Worm (Caenorhabditis elegans): ENCODE results near the gene mutd-1.

mutd-1 gene

ce11 chrIV:7167983-7168760 lies 34.3 kb upstream of the mutd-1 start, which contains the start of gene skr-16 (continued):
- TF ChIP-seq lin-38 (GFP tag; IDR thresholded peaks at IDR 0.05) (no peak), aha-1 (tag) (peak; percentile 29), mdl-1 (tag; optimal IDR thresholded peaks at IDR 0.05) (peak in 1 of 2 experiments; percentile 54), arid-1 (GFP tag; conservative IDR thresholded peaks at IDR 0.05) (no peak), rbr-2 (tag; optimal IDR thresholded peaks at IDR 0.05) (no peak), hlh-11 (tag; optimal IDR thresholded peaks at IDR 0.05) (no peak), daf-12 (tag; optimal IDR thresholded peaks at IDR 0.05) (no peak), mxl-3 (GFP tag; optimal IDR thresholded peaks at IDR 0.05) (no peak), dpl-1 (GFP tag; optimal IDR thresholded peaks at IDR 0.05) (peak; percentile 48), ces-1 (GFP tag; optimal IDR thresholded peaks at IDR 0.05) (no peak), unc-62 (GFP tag; optimal IDR thresholded peaks at IDR 0.05 in 1 of 2) (peak in 1 of 2 experiments; percentile 23), unc-62 (tag; optimal IDR thresholded peaks at IDR 0.05) (no peak), nhr-102 (tag; optimal IDR thresholded peaks at IDR 0.05) (no peak), nhr-237 (tag; optimal IDR thresholded peaks at IDR 0.05) (no peak), F10B5.3 (tag; optimal IDR thresholded peaks at IDR 0.05) (no peak), dve-1 (tag; optimal IDR thresholded peaks at IDR 0.05; ENCODE audit: insufficient read depth) (peak; percentile 45), ceh-82 (tag; optimal IDR thresholded peaks at IDR 0.05) (no peak), tag-97 (GFP tag; IDR thresholded peaks at IDR 0.05) (no peak)

ce11 chrIV:7166553-7166952 lies 32.7 kb upstream of the mutd-1 start, which contains the start of gene C42D4.18:
C42D4.18 (plus strand) TSS chrIV:7166783.
- TF ChIP-seq pqm-1 (tag; optimal IDR thresholded peaks at IDR 0.05), result no peak
- TF ChIP-seq hif-1 (tag; optimal IDR thresholded peaks at IDR 0.05), result no peak
- peak; percentile 28; the same call in 1 of the 2 replicates for TF ChIP-seq hmg-1.1 (GFP tag; IDR thresholded peaks at IDR 0.05)
- TF ChIP-seq mdl-1 (tag; optimal IDR thresholded peaks at IDR 0.05), result peak in 1 of 2 experiments; percentile 65
- no peak for TF ChIP-seq daf-12 (tag; optimal IDR thresholded peaks at IDR 0.05)
- no peak for TF ChIP-seq F44E2.7 (GFP tag; IDR thresholded peaks at IDR 0.05)
- TF ChIP-seq mxl-3 (GFP tag; optimal IDR thresholded peaks at IDR 0.05), result peak; percentile 5
- peak; percentile 29; the same call in 1 of the 2 replicates for TF ChIP-seq mxl-2 (GFP tag; conservative IDR thresholded peaks at IDR 0.05)
- peak; percentile 86 for TF ChIP-seq hlh-30 (tag; optimal IDR thresholded peaks at IDR 0.05; ENCODE audit: insufficient read depth)
- peak in 1 of 2 experiments; percentile 39 for TF ChIP-seq lsy-2 (tag; optimal IDR thresholded peaks at IDR 0.05)

ce11 chrIV:7165723-7166122 lies 31.8 kb upstream of the mutd-1 start, which contains the start of gene rpc-1:
rpc-1 (minus strand) TSS chrIV:7165748.
- TF ChIP-seq jun-1 (tag; optimal IDR thresholded peaks at IDR 0.05) (no peak), php-3 (GFP tag; IDR thresholded peaks at IDR 0.05) (no peak), zip-2 (tag; optimal IDR thresholded peaks at IDR 0.05) (peak; percentile 86), nhr-6 (tag; optimal IDR thresholded peaks at IDR 0.05) (no peak), aly-2 (tag; optimal IDR thresholded peaks at IDR 0.05) (no peak), spr-1 (tag; optimal IDR thresholded peaks at IDR 0.05) (no peak), nhr-11 (tag; optimal IDR thresholded peaks at IDR 0.05) (no peak), dpl-1 (GFP tag; optimal IDR thresholded peaks at IDR 0.05) (peak; percentile 69), zag-1 (tag; optimal IDR thresholded peaks at IDR 0.05) (no peak), unc-130 (GFP tag; optimal IDR thresholded peaks at IDR 0.05) (no peak), egl-43 (GFP tag; IDR thresholded peaks at IDR 0.05) (no peak), set-16 (GFP tag; IDR thresholded peaks at IDR 0.05) (no peak), lin-13 (GFP tag; optimal IDR thresholded peaks at IDR 0.05) (no peak), hlh-30 (tag; optimal IDR thresholded peaks at IDR 0.05; ENCODE audit: insufficient read depth) (peak; percentile 29), T20F7.1 (GFP tag; optimal IDR thresholded peaks at IDR 0.05) (peak; percentile 95), ceh-28 (tag; optimal IDR thresholded peaks at IDR 0.05) (no peak), ceh-82 (tag; optimal IDR thresholded peaks at IDR 0.05) (no peak), ceh-20 (GFP tag; IDR thresholded peaks at IDR 0.05) (no peak)
